Worm (Caenorhabditis elegans): ENCODE measurements around the gene cest-3.

Gene cest-3

ce11 chrX:12241457-12241856 is at the start of gene cest-3:
TSS of gene cest-3 (plus strand) at chrX:12241646.
- no peak for TF ChIP-seq hlh-1 (tag; optimal IDR thresholded peaks at IDR 0.05)

- TF ChIP-seq lsy-2 (tag; optimal IDR thresholded peaks at IDR 0.05) (no peak), flh-1 (GFP tag; optimal IDR thresholded peaks at IDR 0.05) (no peak), M03D4.4 (tag; optimal IDR thresholded peaks at IDR 0.05) (no peak), sptf-1 (tag; optimal IDR thresholded peaks at IDR 0.05) (no peak)
Observed at ce11 chrX:12197367-12197766, 44.1 kb upstream of the cest-3 start.

ce11 chrX:12198298-12198697 is 43.1 kb upstream of the cest-3 start:
- peak; percentile 4 for TF ChIP-seq ces-1 (GFP tag; optimal IDR thresholded peaks at IDR 0.05)
- no peak for TF ChIP-seq unc-120 (tag; optimal IDR thresholded peaks at IDR 0.05; ENCODE audit: poor library complexity, severe bottlenecking)
- TF ChIP-seq M03D4.4 (tag; optimal IDR thresholded peaks at IDR 0.05), result no peak
- no peak for TF ChIP-seq tbx-8 (GFP tag; optimal IDR thresholded peaks at IDR 0.05)

- no peak for TF ChIP-seq zip-8 (tag; optimal IDR thresholded peaks at IDR 0.05)
- TF ChIP-seq unc-120 (tag; optimal IDR thresholded peaks at IDR 0.05; ENCODE audit: poor library complexity, severe bottlenecking), result no peak
- no peak for TF ChIP-seq ceh-43 (GFP tag; optimal IDR thresholded peaks at IDR 0.05)
- no peak for TF ChIP-seq nhr-2 (tag; optimal IDR thresholded peaks at IDR 0.05)
- no peak for TF ChIP-seq pha-4 (tag; optimal IDR thresholded peaks at IDR 0.05)
- TF ChIP-seq nhr-237 (tag; optimal IDR thresholded peaks at IDR 0.05), result no peak
- TF ChIP-seq nhr-76 (tag; optimal IDR thresholded peaks at IDR 0.05), result no peak
- no peak for TF ChIP-seq elt-3 (tag; optimal IDR thresholded peaks at IDR 0.05)
- TF ChIP-seq sptf-1 (tag; optimal IDR thresholded peaks at IDR 0.05), result no peak
- TF ChIP-seq flh-1 (GFP tag; optimal IDR thresholded peaks at IDR 0.05), result no peak
- no peak for TF ChIP-seq elt-1 (tag; optimal IDR thresholded peaks at IDR 0.05; ENCODE audit: borderline replicate concordance, insufficient read depth)
- no peak for TF ChIP-seq unc-39 (tag; optimal IDR thresholded peaks at IDR 0.05)
Observed at ce11 chrX:12200577-12200976, 40.9 kb upstream of the cest-3 start.

- TF ChIP-seq ceh-43 (GFP tag; optimal IDR thresholded peaks at IDR 0.05), result no peak
- TF ChIP-seq nhr-2 (tag; optimal IDR thresholded peaks at IDR 0.05), result no peak
- no peak for TF ChIP-seq ztf-11 (tag; optimal IDR thresholded peaks at IDR 0.05)
- TF ChIP-seq elt-1 (tag; optimal IDR thresholded peaks at IDR 0.05; ENCODE audit: borderline replicate concordance, insufficient read depth), result no peak
- no peak for TF ChIP-seq M03D4.4 (tag; optimal IDR thresholded peaks at IDR 0.05)
- TF ChIP-seq zip-8 (tag; optimal IDR thresholded peaks at IDR 0.05), result no peak
- no peak for TF ChIP-seq mab-5 (tag; optimal IDR thresholded peaks at IDR 0.05)
- no peak for TF ChIP-seq unc-39 (tag; optimal IDR thresholded peaks at IDR 0.05)
- no peak for TF ChIP-seq lin-13 (tag; optimal IDR thresholded peaks at IDR 0.05)
- TF ChIP-seq lsy-2 (tag; optimal IDR thresholded peaks at IDR 0.05), result no peak
- TF ChIP-seq blmp-1 (tag; optimal IDR thresholded peaks at IDR 0.05), result no peak
- TF ChIP-seq nhr-28 (tag; optimal IDR thresholded peaks at IDR 0.05), result no peak
Observed at ce11 chrX:12201435-12201834, 40.0 kb upstream of the cest-3 start.

- TF ChIP-seq ces-1 (GFP tag; optimal IDR thresholded peaks at IDR 0.05) (peak; percentile 32), unc-62 (GFP tag; optimal IDR thresholded peaks at IDR 0.05) (no peak)
Observed at ce11 chrX:12201840-12202239, 39.6 kb upstream of the cest-3 start.

ce11 chrX:12204334-12204733 is 37.1 kb upstream of the cest-3 start:
- TF ChIP-seq mep-1 (tag; optimal IDR thresholded peaks at IDR 0.05) (no peak), nhr-76 (tag; optimal IDR thresholded peaks at IDR 0.05) (no peak), mls-2 (tag; optimal IDR thresholded peaks at IDR 0.05) (no peak), ham-2 (GFP tag; optimal IDR thresholded peaks at IDR 0.05) (no peak), elt-1 (tag; optimal IDR thresholded peaks at IDR 0.05; ENCODE audit: borderline replicate concordance, insufficient read depth) (no peak), lin-13 (tag; optimal IDR thresholded peaks at IDR 0.05) (no peak), sptf-1 (tag; optimal IDR thresholded peaks at IDR 0.05) (no peak), nhr-12 (tag; optimal IDR thresholded peaks at IDR 0.05) (no peak), flh-1 (GFP tag; optimal IDR thresholded peaks at IDR 0.05) (no peak), hlh-1 (tag; optimal IDR thresholded peaks at IDR 0.05) (no peak), nhr-28 (tag; optimal IDR thresholded peaks at IDR 0.05) (no peak), nhr-237 (tag; optimal IDR thresholded peaks at IDR 0.05) (no peak), unc-120 (tag; optimal IDR thresholded peaks at IDR 0.05; ENCODE audit: poor library complexity, severe bottlenecking) (no peak)
